Fruit fly (Drosophila melanogaster): Measurements from ENCODE around the gene Ugt303A1.

Gene Ugt303A1

DNA sequence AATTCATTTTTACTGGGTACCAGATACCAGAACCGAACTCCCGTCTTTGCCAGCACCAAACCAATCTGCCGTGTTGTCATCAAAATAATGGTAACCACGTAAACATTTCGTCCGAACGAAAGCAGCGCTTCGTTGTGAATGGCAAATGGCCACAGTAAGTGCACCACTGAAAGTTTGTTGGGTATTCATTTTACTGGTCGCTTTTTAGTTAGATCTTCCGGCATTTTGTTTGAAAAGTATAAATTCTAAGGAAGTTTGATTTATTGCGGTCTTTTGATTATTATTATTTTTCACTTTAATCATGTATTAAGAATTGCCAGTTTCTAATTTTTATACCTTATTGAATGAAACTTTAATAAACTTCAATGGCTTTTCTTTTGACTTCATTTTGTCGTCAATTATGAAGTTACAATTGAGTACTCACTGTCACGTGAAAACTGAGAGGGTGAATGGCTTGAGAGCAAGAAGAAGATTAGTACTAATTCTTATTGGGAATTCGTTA lies 39.2 kb downstream of the Ugt303A1 start, which contains the start of gene ZnT86D (continued):
- TF ChIP-seq CG18619 (GFP tag; optimal IDR thresholded peaks at IDR 0.05) (peak; percentile 62), CG11456 (GFP tag; IDR thresholded peaks at IDR 0.05) (no peak), Blimp-1 (GFP tag; optimal IDR thresholded peaks at IDR 0.05) (peak; percentile 43), her (GFP tag; optimal IDR thresholded peaks at IDR 0.05) (no peak), Hr39 (optimal IDR thresholded peaks at IDR 0.05) (no peak), D19B (GFP tag; optimal IDR thresholded peaks at IDR 0.05) (peak; percentile 64), CG4820 (GFP tag; optimal IDR thresholded peaks at IDR 0.05) (peak; percentile 77), CG13424 (tag; optimal IDR thresholded peaks at IDR 0.05) (peak; percentile 79), Nf-YA (GFP tag; IDR thresholded peaks at IDR 0.05) (no peak), CHES-1-like (GFP tag; optimal IDR thresholded peaks at IDR 0.05) (peak; percentile 75), kay (GFP tag; optimal IDR thresholded peaks at IDR 0.05) (peak; percentile 40), Sin3A (optimal IDR thresholded peaks at IDR 0.05) (peak; percentile 28), CG31441 (GFP tag; IDR thresholded peaks at IDR 0.05) (peak; percentile 72), sima (GFP tag; optimal IDR thresholded peaks at IDR 0.05) (no peak), ash1 (GFP tag; optimal IDR thresholded peaks at IDR 0.05) (no peak), HHEX (GFP tag; optimal IDR thresholded peaks at IDR 0.05) (peak; percentile 33), zfh1 (GFP tag; IDR thresholded peaks at IDR 0.05) (no peak), ase (GFP tag; IDR thresholded peaks at IDR 0.05) (no peak), CG4424 (GFP tag; optimal IDR thresholded peaks at IDR 0.05) (peak; percentile 37), schlank (tag; optimal IDR thresholded peaks at IDR 0.05) (peak; percentile 57), btn (GFP tag; optimal IDR thresholded peaks at IDR 0.05) (no peak), CG8089 (GFP tag; optimal IDR thresholded peaks at IDR 0.05) (no peak), Elba2 (GFP tag; optimal IDR thresholded peaks at IDR 0.05) (peak; percentile 75), aop (GFP tag; IDR thresholded peaks at IDR 0.05) (no peak), sens-2 (GFP tag; IDR thresholded peaks at IDR 0.05) (no peak), CG14050 (GFP tag; IDR thresholded peaks at IDR 0.05) (no peak), CG33557 (GFP tag; optimal IDR thresholded peaks at IDR 0.05) (peak; percentile 55), lola (GFP tag; optimal IDR thresholded peaks at IDR 0.05) (peak in 1 of 3 experiments; percentile 46), HLH54F (GFP tag; optimal IDR thresholded peaks at IDR 0.05) (peak; percentile 75), danr (GFP tag; IDR thresholded peaks at IDR 0.05) (no peak), toy (GFP tag; IDR thresholded peaks at IDR 0.05) (no peak), Abd-B (GFP tag; optimal IDR thresholded peaks at IDR 0.05) (peak; percentile 67), mam (GFP tag; optimal IDR thresholded peaks at IDR 0.05) (peak; percentile 60), CG6272 (GFP tag; IDR thresholded peaks at IDR 0.05) (no peak), zen (tag; optimal IDR thresholded peaks at IDR 0.05) (peak; percentile 40), sens (GFP tag) (peak; percentile 90), z (GFP tag; IDR thresholded peaks at IDR 0.05) (no peak), tup (GFP tag; optimal IDR thresholded peaks at IDR 0.05) (no peak), Bteb2 (GFP tag; optimal IDR thresholded peaks at IDR 0.05) (peak; percentile 50), Dad (GFP tag; optimal IDR thresholded peaks at IDR 0.05) (peak; percentile 19), CG17568 (GFP tag; optimal IDR thresholded peaks at IDR 0.05) (peak; percentile 58), dimm (GFP tag; IDR thresholded peaks at IDR 0.05) (no peak), nmo (GFP tag; optimal IDR thresholded peaks at IDR 0.05) (peak; percentile 67), CG15696 (tag; optimal IDR thresholded peaks at IDR 0.05) (peak; percentile 55), Eip74EF (GFP tag; optimal IDR thresholded peaks at IDR 0.05) (peak in 1 of 2 experiments; percentile 46), CG12155 (GFP tag; optimal IDR thresholded peaks at IDR 0.05) (peak; percentile 58), ssp (GFP tag; IDR thresholded peaks at IDR 0.05) (no peak), ac (GFP tag; optimal IDR thresholded peaks at IDR 0.05) (no peak), CG14965 (GFP tag; optimal IDR thresholded peaks at IDR 0.05; ENCODE audit: borderline replicate concordance) (no peak), CG33213 (GFP tag; optimal IDR thresholded peaks at IDR 0.05) (no peak), Mad (GFP tag; optimal IDR thresholded peaks at IDR 0.05) (peak; percentile 42), sug (tag; optimal IDR thresholded peaks at IDR 0.05) (peak; percentile 80)
